Worm (Caenorhabditis elegans) whole organism, late embryonic: ENCODE data around the gene clec-6.

ENCODE experiments used
- C08G9.2 ChIP-seq: sonication (generic microtip); optimal IDR thresholded peaks from 2 replicates; lab custom pipeline; 2016; ENCODE audit warnings: mild to moderate bottlenecking, missing genetic modification characterization, moderate library complexity, missing compliant biosample characterization
- C38D4.7 ChIP-seq: fragments of 200-800 bp; sonication (Bioruptor generic); optimal IDR thresholded peaks from 2 replicates; lab custom pipeline; 2018; ENCODE audit warnings: mild to moderate bottlenecking, missing genetic modification characterization, moderate library complexity, missing compliant biosample characterization
- F13H6.1 ChIP-seq: sonication (generic microtip); optimal IDR thresholded peaks from 2 replicates; lab custom pipeline; 2016; ENCODE audit warnings: missing genetic modification characterization, missing compliant biosample characterization
- T23F11.4 ChIP-seq: fragments of 200-800 bp; sonication (Bioruptor generic); optimal IDR thresholded peaks from 2 replicates; lab custom pipeline; 2018; ENCODE audit warnings: mild to moderate bottlenecking, missing genetic modification characterization, missing compliant biosample characterization
- ahr-1 ChIP-seq: sonication (generic microtip); optimal IDR thresholded peaks from 2 replicates; lab custom pipeline; 2016; ENCODE audit warnings: missing genetic modification characterization, missing compliant biosample characterization
- ceh-18 ChIP-seq: sonication (generic microtip); optimal IDR thresholded peaks from 2 replicates; lab custom pipeline; 2016; ENCODE audit warnings: missing genetic modification characterization, missing compliant biosample characterization
- ceh-19 ChIP-seq: fragments of 200-800 bp; sonication (Bioruptor generic); optimal IDR thresholded peaks from 2 replicates; lab custom pipeline; 2018; ENCODE audit warnings: mild to moderate bottlenecking, missing genetic modification characterization, missing compliant biosample characterization
- ceh-22 ChIP-seq: sonication (generic microtip); optimal IDR thresholded peaks from 2 replicates; lab custom pipeline; 2017; ENCODE audit warnings: missing biosample characterization, missing genetic modification characterization
- ceh-31 ChIP-seq: sonication (generic microtip); optimal IDR thresholded peaks from 2 replicates; lab custom pipeline; 2016; ENCODE audit warnings: missing genetic modification characterization, missing compliant biosample characterization
- ceh-34 ChIP-seq: sonication (generic microtip); optimal IDR thresholded peaks from 2 replicates; lab custom pipeline; 2016; ENCODE audit warnings: mild to moderate bottlenecking, missing genetic modification characterization, missing compliant biosample characterization
- ceh-45 ChIP-seq: fragments of 200-800 bp; sonication (Bioruptor generic); IDR thresholded peaks from 2 replicates; pipeline ENCODE4 v1.3.6; 2022; ENCODE audit warnings: missing genetic modification reagents, missing genetic modification characterization, missing compliant biosample characterization
- che-1 ChIP-seq: sonication (generic microtip); optimal IDR thresholded peaks from 2 replicates; lab custom pipeline; 2016; ENCODE audit warnings: mild to moderate bottlenecking, missing genetic modification characterization, missing compliant biosample characterization
- dmd-4 ChIP-seq: sonication (generic microtip); optimal IDR thresholded peaks from 2 replicates; lab custom pipeline; 2016; ENCODE audit warnings: borderline replicate concordance, missing genetic modification characterization, missing compliant biosample characterization
- elt-2 ChIP-seq: sonication (generic microtip); optimal IDR thresholded peaks from 2 replicates; lab custom pipeline; 2016; ENCODE audit warnings: missing genetic modification reagents, missing genetic modification characterization, missing compliant biosample characterization
- elt-4 ChIP-seq: sonication (generic microtip); optimal IDR thresholded peaks from 2 replicates; lab custom pipeline; 2016; ENCODE audit warnings: missing genetic modification characterization, missing compliant biosample characterization
- fax-1 ChIP-seq: sonication (generic microtip); optimal IDR thresholded peaks from 2 replicates; lab custom pipeline; 2016; ENCODE audit warnings: missing genotype, missing genetic modification characterization, missing compliant biosample characterization
- fkh-6 ChIP-seq: sonication (generic microtip); optimal IDR thresholded peaks from 2 replicates; lab custom pipeline; 2016; ENCODE audit warnings: missing genetic modification characterization, missing compliant biosample characterization
- hlh-30 ChIP-seq: sonication (generic microtip); optimal IDR thresholded peaks from 2 replicates; lab custom pipeline; 2017; ENCODE audit warnings: antibody characterized with exemption, missing genetic modification characterization, missing compliant biosample characterization; ENCODE audit not compliant: insufficient read depth
- hlh-6 ChIP-seq: sonication (generic microtip); optimal IDR thresholded peaks from 2 replicates; lab custom pipeline; 2016; ENCODE audit warnings: missing genotype, missing genetic modification characterization, missing compliant biosample characterization
- hlh-8 ChIP-seq: sonication (generic microtip); optimal IDR thresholded peaks from 2 replicates; lab custom pipeline; 2016; ENCODE audit warnings: missing genotype, missing genetic modification characterization, missing compliant biosample characterization
- lin-11 ChIP-seq: fragments of 200-800 bp; sonication (Bioruptor generic); optimal IDR thresholded peaks from 2 replicates; lab custom pipeline; 2018; ENCODE audit warnings: mild to moderate bottlenecking, missing genetic modification characterization, missing compliant biosample characterization
- madf-2 ChIP-seq: sonication (generic microtip); optimal IDR thresholded peaks from 2 replicates; lab custom pipeline; 2017; ENCODE audit warnings: missing genetic modification characterization, missing compliant biosample characterization
- nfya-1 ChIP-seq: sonication (generic microtip); optimal IDR thresholded peaks from 2 replicates; lab custom pipeline; 2017; ENCODE audit warnings: missing genetic modification characterization, mild to moderate bottlenecking, missing compliant biosample characterization, antibody characterized with exemption, moderate library complexity
- nhr-11 ChIP-seq: fragments of 150-350 bp; optimal IDR thresholded peaks from 2 replicates; lab custom pipeline; 2014; ENCODE audit warnings: missing biosample characterization, missing genetic modification characterization
- npax-4 ChIP-seq: sonication (generic microtip); optimal IDR thresholded peaks from 2 replicates; lab custom pipeline; 2016; ENCODE audit warnings: missing genetic modification characterization, missing compliant biosample characterization
- odd-2 ChIP-seq: sonication (generic microtip); optimal IDR thresholded peaks from 2 replicates; lab custom pipeline; 2017; ENCODE audit warnings: antibody characterized with exemption, mild to moderate bottlenecking, missing genetic modification characterization, missing compliant biosample characterization
- pag-3 ChIP-seq: sonication (generic microtip); optimal IDR thresholded peaks from 2 replicates; lab custom pipeline; 2016; ENCODE audit warnings: missing compliant biosample characterization, missing genetic modification characterization, borderline replicate concordance
- pax-1 ChIP-seq: fragments of 150-350 bp; optimal IDR thresholded peaks from 2 replicates; lab custom pipeline; 2014; ENCODE audit warnings: missing biosample characterization, missing genetic modification characterization
- pqm-1 ChIP-seq: sonication (generic microtip); optimal IDR thresholded peaks from 2 replicates; lab custom pipeline; 2016; ENCODE audit warnings: missing genetic modification characterization, missing compliant biosample characterization
- pros-1 ChIP-seq: fragments of 150-350 bp; optimal IDR thresholded peaks from 2 replicates; lab custom pipeline; 2014; ENCODE audit warnings: missing biosample characterization, missing genetic modification reagents, missing genetic modification characterization
- ref-2 ChIP-seq: sonication (generic microtip); optimal IDR thresholded peaks from 2 replicates; lab custom pipeline; 2016; ENCODE audit warnings: missing genetic modification characterization, missing compliant biosample characterization
- rnt-1 ChIP-seq: sonication (generic microtip); optimal IDR thresholded peaks from 2 replicates; lab custom pipeline; 2016; ENCODE audit warnings: missing genetic modification characterization, missing compliant biosample characterization
- sdc-2 ChIP-seq: sonication (generic microtip); optimal IDR thresholded peaks from 2 replicates; lab custom pipeline; 2016; ENCODE audit warnings: missing genotype, missing genetic modification characterization, missing compliant biosample characterization
- sox-2 ChIP-seq: fragments of 200-800 bp; sonication (Bioruptor generic); IDR thresholded peaks from 2 replicates; pipeline ENCODE4 v1.3.6; 2022; ENCODE audit warnings: missing genetic modification reagents, missing genetic modification characterization, missing compliant biosample characterization
- syd-9 ChIP-seq: sonication (generic microtip); optimal IDR thresholded peaks from 2 replicates; lab custom pipeline; 2016; ENCODE audit warnings: mild to moderate bottlenecking, missing genetic modification characterization, moderate library complexity, missing compliant biosample characterization
- tbx-7 ChIP-seq: sonication (generic microtip); optimal IDR thresholded peaks from 2 replicates; lab custom pipeline; 2016; ENCODE audit warnings: missing genotype, missing genetic modification characterization, missing compliant biosample characterization
- ttx-3 ChIP-seq: sonication (generic microtip); optimal IDR thresholded peaks from 2 replicates; lab custom pipeline; 2016; ENCODE audit warnings: missing genetic modification reagents, missing genetic modification characterization, missing compliant biosample characterization
- unc-86 ChIP-seq: sonication (generic microtip); optimal IDR thresholded peaks from 2 replicates; lab custom pipeline; 2016; ENCODE audit warnings: missing genetic modification characterization, missing compliant biosample characterization
- zip-5 ChIP-seq: sonication (generic microtip); optimal IDR thresholded peaks from 2 replicates; lab custom pipeline; 2016; ENCODE audit warnings: missing genetic modification characterization, missing compliant biosample characterization
- ztf-16 ChIP-seq: sonication (generic microtip); optimal IDR thresholded peaks from 2 replicates; lab custom pipeline; 2017; ENCODE audit warnings: missing genetic modification characterization, missing compliant biosample characterization

The clec-6 gene

DNA sequence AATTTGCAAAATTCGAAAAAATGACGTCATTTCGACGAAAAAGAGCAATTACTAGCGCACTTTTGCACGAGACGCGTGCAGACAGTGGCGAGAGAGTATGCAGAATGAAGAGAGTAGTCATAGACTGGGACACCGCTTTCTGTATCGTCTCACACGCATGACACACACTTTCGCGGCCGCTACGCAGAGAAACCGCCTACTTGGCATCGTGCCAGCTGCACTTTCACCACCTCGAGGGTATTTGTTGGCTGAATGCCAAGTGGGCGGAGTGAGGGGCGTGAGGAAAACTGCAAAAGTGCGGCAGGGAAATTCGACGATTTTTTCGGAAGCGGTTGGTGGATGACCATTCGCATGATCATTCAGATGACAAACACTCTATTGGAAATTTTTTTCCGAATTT, 12.5 kb upstream of the clec-6 start (continued):
- peak; percentile 56 for TF ChIP-seq ceh-19 (GFP tag; lab: Kevin White, UChicago)
- peak; percentile 98 for TF ChIP-seq hlh-30 (tag; lab: Kevin White, UChicago)
- TF ChIP-seq ahr-1, result peak; percentile 4
- TF ChIP-seq unc-86 (tag; lab: Kevin White, UChicago), result peak; percentile 54
- TF ChIP-seq C08G9.2, result peak; percentile 60
- TF ChIP-seq C38D4.7 (GFP tag; lab: Kevin White, UChicago), result no peak
- TF ChIP-seq odd-2 (tag; lab: Kevin White, UChicago), result no peak
- TF ChIP-seq pros-1 (tag; lab: Kevin White, UChicago), result peak; percentile 92
- no peak for TF ChIP-seq lin-11
- TF ChIP-seq ceh-34 (tag; lab: Kevin White, UChicago), result peak; percentile 95
- TF ChIP-seq pag-3 (tag; lab: Kevin White, UChicago), result no peak
- TF ChIP-seq pqm-1 (tag; lab: Kevin White, UChicago), result peak; percentile 77
- TF ChIP-seq ceh-18 (tag; lab: Kevin White, UChicago), result peak; percentile 99
- peak; percentile 40 for TF ChIP-seq T23F11.4
- peak; percentile 45 for TF ChIP-seq pax-1 (tag; lab: Kevin White, UChicago)
- no peak for TF ChIP-seq nhr-11 (tag; lab: Kevin White, UChicago)
- peak; percentile 89 for TF ChIP-seq F13H6.1 (tag; lab: Kevin White, UChicago)
- no peak; the same call in 1 of the 2 replicates for TF ChIP-seq sox-2
- no peak for TF ChIP-seq che-1 (tag; lab: Kevin White, UChicago)
- no peak for TF ChIP-seq ceh-45 (GFP tag; lab: Robert Waterston, UW)
- TF ChIP-seq rnt-1 (tag; lab: Kevin White, UChicago), result peak; percentile 98
- TF ChIP-seq elt-4 (tag; lab: Kevin White, UChicago), result no peak
- peak; percentile 70 for TF ChIP-seq elt-2 (tag; lab: Kevin White, UChicago)
- peak; percentile 98 for TF ChIP-seq ceh-31
- TF ChIP-seq ceh-22 (tag; lab: Kevin White, UChicago), result peak; percentile 41
- TF ChIP-seq dmd-4 (tag; lab: Kevin White, UChicago), result peak; percentile 85
- peak; percentile 75 for TF ChIP-seq sdc-2 (tag; lab: Kevin White, UChicago)
- no peak for TF ChIP-seq fax-1 (tag; lab: Kevin White, UChicago)
- no peak for TF ChIP-seq zip-5 (tag; lab: Kevin White, UChicago)
- no peak for TF ChIP-seq npax-4 (tag; lab: Kevin White, UChicago)
- TF ChIP-seq tbx-7, result peak; percentile 52
- peak; percentile 15 for TF ChIP-seq ztf-16 (tag; lab: Kevin White, UChicago)

DNA sequence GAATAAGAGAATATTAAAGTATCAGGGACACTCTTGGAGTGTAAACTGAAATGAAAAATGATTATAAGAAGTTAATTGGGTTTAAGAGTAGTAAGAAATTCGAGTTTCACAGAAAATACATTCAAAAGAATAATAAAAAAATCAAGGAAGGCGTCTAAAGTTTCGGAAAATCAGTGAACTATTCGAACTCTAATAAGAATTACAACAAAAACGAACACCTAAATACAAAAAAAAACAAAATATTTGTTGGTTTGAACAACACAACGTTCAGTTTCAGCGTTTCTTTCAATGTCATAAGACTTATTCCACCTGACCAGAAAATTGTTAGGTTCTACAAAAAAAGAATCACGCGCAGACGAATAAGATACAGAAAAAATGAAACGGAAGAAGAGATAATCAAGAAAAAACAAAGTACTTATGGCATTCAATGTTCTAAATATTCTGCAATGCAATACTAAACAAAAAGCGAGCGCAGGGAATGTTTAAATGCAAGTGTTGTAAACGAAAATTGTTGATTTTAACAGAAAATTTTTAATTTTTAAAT, 11.9 kb upstream of the clec-6 start, which contains the start of gene nhl-2:
Gene nhl-2 (minus strand): TSS at position 51 of the 544 bp plus-strand sequence.
- no peak for TF ChIP-seq syd-9 (tag; lab: Kevin White, UChicago)
- no peak for TF ChIP-seq che-1 (tag; lab: Kevin White, UChicago)
- TF ChIP-seq nhr-11 (tag; lab: Kevin White, UChicago), result no peak
- TF ChIP-seq unc-86 (tag; lab: Kevin White, UChicago), result no peak
- no peak for TF ChIP-seq hlh-6
- TF ChIP-seq hlh-30 (tag; lab: Kevin White, UChicago), result no peak
- no peak for TF ChIP-seq hlh-8 (tag; lab: Kevin White, UChicago)
- no peak for TF ChIP-seq ttx-3 (tag; lab: Kevin White, UChicago)
- no peak for TF ChIP-seq C38D4.7 (GFP tag; lab: Kevin White, UChicago)
- no peak for TF ChIP-seq ahr-1
- TF ChIP-seq fkh-6 (tag; lab: Kevin White, UChicago), result no peak
- TF ChIP-seq pag-3 (tag; lab: Kevin White, UChicago), result no peak
- TF ChIP-seq T23F11.4, result no peak
- TF ChIP-seq zip-5 (tag; lab: Kevin White, UChicago), result no peak
- TF ChIP-seq nfya-1 (tag; lab: Kevin White, UChicago), result no peak
- no peak for TF ChIP-seq ref-2 (tag; lab: Kevin White, UChicago)
- no peak for TF ChIP-seq odd-2 (tag; lab: Kevin White, UChicago)
- no peak for TF ChIP-seq madf-2
- no peak for TF ChIP-seq ztf-16 (tag; lab: Kevin White, UChicago)
